Worm (Caenorhabditis elegans) whole organism, L2 larva: Measurements from ENCODE around the gene phf-33.

Experiments used
- blmp-1 ChIP-seq: sonication (generic microtip); optimal IDR thresholded peaks from 2 replicates; lab custom pipeline; 2017; ENCODE audit warnings: missing genetic modification characterization, mild to moderate bottlenecking, missing compliant biosample characterization, antibody characterized with exemption, moderate library complexity; ENCODE audit not compliant: insufficient read depth
- elt-3 ChIP-seq: sonication (generic microtip); optimal IDR thresholded peaks from 2 replicates; lab custom pipeline; 2017; ENCODE audit warnings: missing biosample characterization, missing genetic modification characterization
- fos-1 ChIP-seq: fragments of 150-350 bp; optimal IDR thresholded peaks from 2 replicates; lab custom pipeline; 2014; ENCODE audit warnings: missing biosample characterization, missing genetic modification characterization
- lin-13 ChIP-seq: fragments of 150-350 bp; optimal IDR thresholded peaks from 2 replicates; lab custom pipeline; 2014; ENCODE audit warnings: missing biosample characterization, missing genetic modification reagents, missing genetic modification characterization
- nhr-25 ChIP-seq: fragments of 150-350 bp; sonication (generic microtip); optimal IDR thresholded peaks from 3 replicates; lab custom pipeline; 2014; ENCODE audit warnings: missing biosample characterization, missing genetic modification characterization
- nhr-77 ChIP-seq: fragments of 150-350 bp; optimal IDR thresholded peaks from 2 replicates; lab custom pipeline; 2014; ENCODE audit warnings: missing biosample characterization, missing genetic modification characterization
- zag-1 ChIP-seq: fragments of 150-350 bp; optimal IDR thresholded peaks from 2 replicates; lab custom pipeline; 2014; ENCODE audit warnings: missing biosample characterization, missing genetic modification characterization
- ztf-1 ChIP-seq: fragments of 200-800 bp; sonication (Bioruptor generic); conservative IDR thresholded peaks from 2 replicates; pipeline ENCODE4 v1.3.6; 2022; ENCODE audit warnings: missing genetic modification characterization, missing compliant biosample characterization

DNA sequence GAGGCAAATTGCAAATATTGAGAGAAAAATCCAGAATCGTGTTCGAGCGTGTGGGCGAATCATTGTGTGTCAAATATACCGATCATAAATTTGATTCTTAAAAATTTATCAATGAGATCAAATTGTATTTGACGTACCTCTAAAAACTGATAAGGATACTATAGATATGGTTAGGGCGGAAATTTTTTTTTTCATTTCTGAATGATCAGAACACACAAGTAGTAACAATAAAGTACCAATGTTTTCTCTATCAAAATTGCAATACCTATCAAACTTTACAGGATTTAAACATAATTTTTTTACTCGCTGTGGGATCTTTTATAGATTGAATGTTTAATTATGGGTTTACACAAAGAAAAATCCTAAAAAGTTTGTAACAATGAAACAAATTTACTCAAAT, 46.5 kb downstream of the phf-33 start, which contains the start of gene bgnt-1.5:
- no peak for TF ChIP-seq ztf-1 (GFP tag; lab: Robert Waterston, UW)
- no peak for TF ChIP-seq zag-1
- TF ChIP-seq fos-1 (tag; lab: Kevin White, UChicago) = no peak
- no peak for TF ChIP-seq elt-3
- no peak for TF ChIP-seq blmp-1
- no peak for TF ChIP-seq lin-13
- TF ChIP-seq nhr-77 (tag; lab: Kevin White, UChicago) = no peak
- no peak for TF ChIP-seq nhr-25 (tag; lab: Kevin White, UChicago)
